Worm (Caenorhabditis elegans): ENCODE results near the gene F23F1.2.

DNA sequence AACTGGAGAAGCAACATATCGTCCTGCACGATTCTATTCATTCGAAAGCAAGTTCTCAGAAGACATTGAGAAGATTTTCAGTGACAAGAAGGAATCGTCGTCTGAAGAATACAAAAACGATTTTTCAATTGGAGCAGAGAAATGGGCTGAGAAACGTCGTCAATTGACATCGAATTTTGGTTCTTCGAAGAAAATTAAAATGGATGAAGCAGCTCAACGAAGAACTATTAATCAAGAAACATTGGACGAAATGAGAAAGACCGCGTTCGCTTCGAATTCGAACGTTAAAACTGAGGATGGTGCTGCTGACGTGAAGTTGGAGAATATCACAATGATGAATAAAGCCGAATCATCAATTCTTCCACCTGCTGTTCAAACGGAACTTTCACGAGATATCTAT is 12.1 kb downstream of the F23F1.2 start, which contains the start of gene rpt-4:
- no peak for TF ChIP-seq ama-1 (optimal IDR thresholded peaks at IDR 0.05)
- TF ChIP-seq B0310.2 (tag; optimal IDR thresholded peaks at IDR 0.05) = no peak
- no peak for TF ChIP-seq flt-1 (GFP tag; IDR thresholded peaks at IDR 0.05)
- no peak for TF ChIP-seq hnd-1 (tag; optimal IDR thresholded peaks at IDR 0.05)
- TF ChIP-seq F13C5.2 (tag; optimal IDR thresholded peaks at IDR 0.05) = no peak
- TF ChIP-seq tbx-37 (GFP tag; conservative IDR thresholded peaks at IDR 0.05) = no peak
- no peak for TF ChIP-seq tra-4 (tag; optimal IDR thresholded peaks at IDR 0.05)
- TF ChIP-seq scrt-1 (GFP tag; IDR thresholded peaks at IDR 0.05) = no peak

Measured in whole organism, early embryonic.